Worm (Caenorhabditis elegans): ENCODE measurements around the gene F07A11.1.

- TF ChIP-seq ZK546.5 (tag; optimal IDR thresholded peaks at IDR 0.05): no peak
- TF ChIP-seq ceh-28 (tag; optimal IDR thresholded peaks at IDR 0.05): no peak
- no peak for TF ChIP-seq fkh-10 (GFP tag; optimal IDR thresholded peaks at IDR 0.05)
- no peak for TF ChIP-seq egl-27 (tag; optimal IDR thresholded peaks at IDR 0.05)
- TF ChIP-seq nhr-237 (tag; optimal IDR thresholded peaks at IDR 0.05): no peak
- no peak for TF ChIP-seq nhr-11 (tag; optimal IDR thresholded peaks at IDR 0.05)
These were observed 44.7 kb upstream of the F07A11.1 start for ce11 chrII:11636617-11637016.

Measured in whole organism, L3 larva.